Worm (Caenorhabditis elegans) whole organism, young adult: Measurements from ENCODE around the gene csn-6.

ENCODE experiments used
- B0336.3 ChIP-seq: fragments of 200-800 bp; sonication (Bioruptor generic); IDR thresholded peaks from 2 replicates; pipeline ENCODE4 v1.3.6; 2022; ENCODE audit warnings: missing genetic modification characterization, missing compliant biosample characterization
- C06A6.2 ChIP-seq: fragments of 200-800 bp; sonication (Bioruptor generic); conservative IDR thresholded peaks from 2 replicates; pipeline ENCODE4 v1.3.6; 2022; ENCODE audit warnings: missing genetic modification characterization, missing compliant biosample characterization
- F57C9.4 ChIP-seq: sonication (generic microtip); optimal IDR thresholded peaks from 2 replicates; lab custom pipeline; 2017; ENCODE audit warnings: mild to moderate bottlenecking, missing genetic modification characterization, missing compliant biosample characterization
- Y53G8AR.9 ChIP-seq: fragments of 200-800 bp; sonication (Bioruptor generic); conservative IDR thresholded peaks from 2 replicates; pipeline ENCODE4 v1.3.6; 2022; ENCODE audit warnings: missing genetic modification reagents, missing genetic modification characterization, missing compliant biosample characterization
- ccch-3 ChIP-seq: fragments of 200-800 bp; sonication (Bioruptor generic); optimal IDR thresholded peaks from 2 replicates; lab custom pipeline; 2018; ENCODE audit warnings: mild to moderate bottlenecking, missing genetic modification characterization, missing compliant biosample characterization
- chd-7 ChIP-seq: sonication (generic microtip); optimal IDR thresholded peaks from 2 replicates; lab custom pipeline; 2016; ENCODE audit warnings: mild to moderate bottlenecking, missing genetic modification characterization, moderate library complexity, missing compliant biosample characterization
- hlh-12 ChIP-seq: sonication (generic microtip); optimal IDR thresholded peaks from 2 replicates; lab custom pipeline; 2016; ENCODE audit warnings: missing genetic modification characterization, missing compliant biosample characterization
- hlh-26 ChIP-seq: fragments of 200-800 bp; sonication (Bioruptor generic); conservative IDR thresholded peaks from 2 replicates; pipeline ENCODE4 v1.3.6; 2022; ENCODE audit warnings: missing genetic modification reagents, missing genetic modification characterization, missing compliant biosample characterization
- hrde-1 ChIP-seq: sonication (generic microtip); optimal IDR thresholded peaks from 2 replicates; lab custom pipeline; 2016; ENCODE audit warnings: missing genetic modification characterization, mild to moderate bottlenecking, missing compliant biosample characterization, moderate library complexity, missing genotype, missing genetic modification reagents, borderline replicate concordance
- let-526 ChIP-seq: fragments of 200-800 bp; sonication (Bioruptor generic); IDR thresholded peaks from 2 replicates; pipeline ENCODE4 v1.3.6; 2022; ENCODE audit warnings: missing genetic modification reagents, missing genetic modification characterization, missing compliant biosample characterization
- lin-35 ChIP-seq, 3 experiments: fragments of 150-350 bp in 2 of 3; sonication (generic microtip) in 1 of 3; optimal IDR thresholded peaks; 2 replicates each; lab custom pipeline; 2014 to 2018; ENCODE audit warnings: missing biosample characterization in 3 of 3, missing genetic modification characterization in 3 of 3, missing genetic modification reagents in 3 of 3
- lir-1 ChIP-seq: fragments of 200-800 bp; sonication (Bioruptor generic); conservative IDR thresholded peaks from 2 replicates; pipeline ENCODE4 v1.3.6; 2022; ENCODE audit warnings: missing genetic modification reagents, missing genetic modification characterization, missing compliant biosample characterization
- mes-4 ChIP-seq: sonication (generic microtip); optimal IDR thresholded peaks from 2 replicates; lab custom pipeline; 2016; ENCODE audit warnings: missing genotype, missing genetic modification characterization, missing compliant biosample characterization
- repo-1 ChIP-seq: sonication (generic microtip); optimal IDR thresholded peaks from 2 replicates; lab custom pipeline; 2017; ENCODE audit warnings: mild to moderate bottlenecking, missing genetic modification characterization, missing compliant biosample characterization

- TF ChIP-seq F57C9.4 (tag; lab: Kevin White, UChicago) (no peak), repo-1 (no peak), Y53G8AR.9 (GFP tag; lab: Robert Waterston, UW) (no peak), let-526 (GFP tag; lab: Robert Waterston, UW) (no peak), C06A6.2 (no peak), hlh-12 (tag; lab: Kevin White, UChicago) (no peak), ccch-3 (no peak), lin-35 (GFP tag; optimal IDR thresholded peaks at IDR 0.05; lab: Kevin White, UChicago) (no peak), hrde-1 (tag; lab: Kevin White, UChicago) (no peak), B0336.3 (GFP tag; lab: Robert Waterston, UW) (no peak), chd-7 (tag; lab: Kevin White, UChicago) (no peak), hlh-26 (GFP tag; lab: Robert Waterston, UW) (no peak), lir-1 (GFP tag; lab: Robert Waterston, UW) (no peak), mes-4 (tag; lab: Kevin White, UChicago) (no peak)
Measured at ce11 chrIV:13315344-13315743, 14.7 kb downstream of the csn-6 start, which contains the start of gene fat-1.
